Worm (Caenorhabditis elegans): ENCODE data around the gene frpr-4.

DNA sequence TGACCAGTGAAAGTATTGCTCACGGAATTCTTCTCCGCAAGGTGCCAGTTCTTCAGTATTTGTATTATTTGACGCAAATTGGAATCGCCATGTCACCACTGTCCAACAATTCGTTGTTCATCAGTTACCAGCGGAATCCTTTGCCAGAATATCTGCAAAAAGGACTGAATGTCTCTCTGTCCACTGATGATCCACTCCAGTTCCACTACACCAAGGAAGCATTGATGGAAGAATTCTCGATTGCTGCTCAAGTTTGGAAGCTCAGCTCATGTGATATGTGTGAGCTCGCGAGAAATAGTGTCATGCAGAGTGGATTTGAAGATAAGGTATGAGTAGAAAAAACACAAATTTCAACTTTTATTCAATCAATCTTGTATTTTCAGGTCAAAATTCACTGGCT, 46.2 kb downstream of the frpr-4 start:
- TF ChIP-seq snpc-4 (tag; optimal IDR thresholded peaks at IDR 0.05) (no peak), unc-39 (tag; optimal IDR thresholded peaks at IDR 0.05) (no peak), flh-1 (GFP tag; optimal IDR thresholded peaks at IDR 0.05) (no peak), nhr-76 (tag; optimal IDR thresholded peaks at IDR 0.05) (no peak), zip-8 (tag; optimal IDR thresholded peaks at IDR 0.05) (no peak), ceh-43 (GFP tag; optimal IDR thresholded peaks at IDR 0.05) (no peak), nhr-12 (tag; optimal IDR thresholded peaks at IDR 0.05) (no peak), elt-1 (tag; optimal IDR thresholded peaks at IDR 0.05; ENCODE audit: borderline replicate concordance, insufficient read depth) (no peak), lin-13 (tag; optimal IDR thresholded peaks at IDR 0.05) (no peak), pha-4 (tag; optimal IDR thresholded peaks at IDR 0.05) (no peak), mep-1 (tag; optimal IDR thresholded peaks at IDR 0.05) (no peak), lsy-2 (tag; optimal IDR thresholded peaks at IDR 0.05) (no peak), nhr-237 (tag; optimal IDR thresholded peaks at IDR 0.05) (no peak), bed-3 (GFP tag; optimal IDR thresholded peaks at IDR 0.05) (no peak)

All from whole organism, mixed stage, embryonic.